Fruit fly (Drosophila melanogaster): ENCODE measurements around the gene CG44004.

DNA sequence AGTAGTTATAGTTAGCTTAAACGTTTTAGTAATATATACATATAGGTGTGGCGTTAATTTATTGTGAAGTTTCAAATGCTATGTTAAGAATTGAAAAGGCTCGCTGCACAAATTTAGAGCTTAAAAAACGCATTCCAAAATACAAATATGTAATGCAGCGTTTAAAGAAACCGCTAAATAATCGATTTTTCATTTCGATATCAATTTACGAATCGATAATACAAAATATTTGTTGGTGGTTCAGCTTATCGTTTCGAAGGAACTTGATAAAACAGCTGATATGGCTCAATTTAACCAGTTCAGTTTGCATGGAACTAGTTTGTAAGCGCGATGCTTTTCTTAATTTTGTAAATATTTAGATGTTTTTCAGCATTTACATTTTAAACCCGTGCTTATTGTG lies 39.0 kb upstream of the CG44004 start, which contains the start of the genes CG32195 and CG7341:
- TF ChIP-seq psq (optimal IDR thresholded peaks at IDR 0.05) (no peak), EcR (GFP tag; optimal IDR thresholded peaks at IDR 0.05) (no peak), usp (GFP tag; optimal IDR thresholded peaks at IDR 0.05) (no peak), pan (optimal IDR thresholded peaks at IDR 0.05) (no peak)

Measured in whole organism.